Worm (Caenorhabditis elegans) whole organism, young adult: ENCODE results near the gene Y60A3A.24.

ENCODE experiments used
- B0035.1 ChIP-seq: sonication (generic microtip); optimal IDR thresholded peaks from 2 replicates; lab custom pipeline; 2016; ENCODE audit warnings: missing genetic modification characterization, mild to moderate bottlenecking, missing compliant biosample characterization, missing genotype, missing genetic modification reagents
- ama-1 ChIP-seq, 3 experiments: fragments of 150-350 bp in 1 of 3; sonication (generic microtip) in 2 of 3; optimal IDR thresholded peaks; 2 replicates each; lab custom pipeline; 2014 to 2018; ENCODE audit warnings: missing biosample characterization in 2 of 3, missing genetic modification characterization in 2 of 3, missing genetic modification reagents in 2 of 3
- cebp-1 ChIP-seq, 2 experiments: fragments of 200-800 bp in 1 of 2; sonication (Bioruptor generic) in 1 of 2; sonication (generic microtip) in 1 of 2; IDR thresholded peaks in 1 of 2; optimal IDR thresholded peaks in 1 of 2; 2 replicates each; pipeline versions ENCODE4 v1.3.6 to Lab custom; 2017 to 2022; ENCODE audit warnings: missing compliant biosample characterization in 2 of 2, missing genetic modification characterization in 2 of 2, mild to moderate bottlenecking in 1 of 2, missing genetic modification reagents in 1 of 2, moderate library complexity in 1 of 2
- egl-44 ChIP-seq: fragments of 200-800 bp; sonication (Bioruptor generic); IDR thresholded peaks from 2 replicates; pipeline ENCODE4 v1.3.6; 2022; ENCODE audit warnings: missing genetic modification reagents, missing genetic modification characterization, missing compliant biosample characterization
- nfya-1 ChIP-seq: sonication (generic microtip); optimal IDR thresholded peaks from 2 replicates; lab custom pipeline; 2017; ENCODE audit warnings: antibody characterized with exemption, missing compliant biosample characterization, missing genetic modification characterization, borderline replicate concordance; ENCODE audit not compliant: insufficient read depth
- nhr-120 ChIP-seq: fragments of 200-800 bp; sonication (Bioruptor generic); IDR thresholded peaks from 2 replicates; pipeline ENCODE4 v1.3.6; 2022; ENCODE audit warnings: missing genetic modification characterization, missing compliant biosample characterization
- pha-4 ChIP-seq: fragments of 150-350 bp; sonication (generic microtip); optimal IDR thresholded peaks from 2 replicates; lab custom pipeline; 2014; ENCODE audit warnings: missing biosample characterization, missing genetic modification reagents, missing genetic modification characterization
- snpc-1.1 ChIP-seq: sonication (generic microtip); optimal IDR thresholded peaks from 2 replicates; lab custom pipeline; 2017; ENCODE audit warnings: missing genetic modification characterization, mild to moderate bottlenecking, missing compliant biosample characterization, antibody characterized with exemption, moderate library complexity, missing genotype, missing genetic modification reagents; ENCODE audit not compliant: insufficient read depth
- snpc-1.3 ChIP-seq: sonication (generic microtip); optimal IDR thresholded peaks from 2 replicates; lab custom pipeline; 2017; ENCODE audit warnings: missing genetic modification characterization, mild to moderate bottlenecking, missing compliant biosample characterization, antibody characterized with exemption, moderate library complexity, missing genotype, missing genetic modification reagents; ENCODE audit not compliant: insufficient read depth
- sptf-2 ChIP-seq: fragments of 200-800 bp; sonication (Bioruptor generic); optimal IDR thresholded peaks from 2 replicates; lab custom pipeline; 2018; ENCODE audit warnings: mild to moderate bottlenecking, missing genetic modification characterization, missing compliant biosample characterization

DNA sequence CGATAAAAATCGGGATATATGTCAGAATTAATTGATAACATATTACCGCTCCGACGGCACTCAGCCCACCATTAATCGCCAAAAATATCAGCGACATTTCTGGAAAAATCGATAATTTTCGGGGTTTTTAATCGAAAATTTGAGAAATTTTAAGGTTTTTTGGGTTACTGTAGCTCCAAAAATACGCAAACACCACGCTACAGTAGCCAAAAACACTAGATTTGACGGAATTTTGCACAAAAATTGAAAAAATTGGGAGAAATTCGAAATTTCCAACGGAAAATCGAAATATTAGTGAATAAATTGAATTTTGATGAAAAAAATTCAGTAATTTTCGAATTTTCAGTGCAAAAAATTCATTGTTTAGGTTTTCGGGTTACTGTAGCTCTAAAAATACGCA, 47.5 kb downstream of the Y60A3A.24 start, which contains the start of gene algn-7:
- TF ChIP-seq snpc-1.3: no peak
- TF ChIP-seq pha-4 (tag; lab: Kevin White, UChicago): no peak
- TF ChIP-seq egl-44: no peak
- TF ChIP-seq nhr-120: no peak
- no peak for TF ChIP-seq ama-1 (optimal IDR thresholded peaks at IDR 0.05; lab: Kevin White, UChicago)
- TF ChIP-seq ama-1 (GFP tag; optimal IDR thresholded peaks at IDR 0.05; lab: Kevin White, UChicago): no peak
- TF ChIP-seq sptf-2 (GFP tag; lab: Kevin White, UChicago): no peak
- TF ChIP-seq nfya-1 (tag; lab: Kevin White, UChicago): no peak
- no peak for TF ChIP-seq cebp-1 (GFP tag; IDR thresholded peaks at IDR 0.05; lab: Robert Waterston, UW)
- no peak for TF ChIP-seq cebp-1 (tag; optimal IDR thresholded peaks at IDR 0.05; lab: Kevin White, UChicago)
- TF ChIP-seq snpc-1.1 (tag; lab: Kevin White, UChicago): no peak
- TF ChIP-seq B0035.1 (tag; lab: Kevin White, UChicago): no peak
